Worm (Caenorhabditis elegans): ENCODE measurements around the gene ift-139.

DNA sequence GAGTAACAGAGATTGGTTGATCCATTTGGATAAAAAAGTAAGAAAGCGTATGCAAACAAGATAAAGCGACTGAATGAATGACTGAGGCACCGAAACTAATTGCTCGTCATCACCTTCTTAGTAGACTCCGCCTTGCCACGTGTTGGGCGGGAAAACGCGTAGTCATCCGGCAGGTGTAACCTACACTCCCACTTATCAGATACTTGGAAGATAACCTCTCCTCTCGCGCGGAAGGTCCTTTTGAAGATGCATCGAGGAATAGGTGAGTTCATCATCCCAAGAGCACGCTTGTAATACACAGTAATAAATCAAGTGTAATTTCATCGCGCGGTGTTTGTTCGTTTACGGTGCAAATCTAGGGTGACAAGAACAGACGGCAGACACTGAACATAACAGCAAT is 7.6 kb upstream of the ift-139 start, which contains the start of gene tbx-11:
- TF ChIP-seq pqm-1 (tag; optimal IDR thresholded peaks at IDR 0.05) (no peak), pha-4 (tag; optimal IDR thresholded peaks at IDR 0.05) (no peak), zag-1 (tag; optimal IDR thresholded peaks at IDR 0.05) (no peak), fos-1 (tag; optimal IDR thresholded peaks at IDR 0.05) (no peak), nhr-11 (tag; optimal IDR thresholded peaks at IDR 0.05) (no peak), fkh-10 (GFP tag; optimal IDR thresholded peaks at IDR 0.05) (no peak)
